Worm (Caenorhabditis elegans) whole organism, L4 larva: Measurements from ENCODE around the gene nlp-45.

ENCODE experiments used
- F26F4.8 ChIP-seq: fragments of 200-800 bp; sonication (Bioruptor generic); conservative IDR thresholded peaks from 2 replicates; pipeline ENCODE4 v1.3.6; 2022; ENCODE audit warnings: missing genetic modification characterization, missing compliant biosample characterization
- F37D6.2 ChIP-seq: sonication (generic microtip); optimal IDR thresholded peaks from 2 replicates; lab custom pipeline; 2016; ENCODE audit warnings: mild to moderate bottlenecking, missing genetic modification characterization, missing compliant biosample characterization
- F44E2.7 ChIP-seq: fragments of 200-800 bp; sonication (Bioruptor generic); IDR thresholded peaks from 2 replicates; pipeline ENCODE4 v2.1.2; 2022; ENCODE audit warnings: missing genetic modification characterization, missing compliant biosample characterization
- T20F7.1 ChIP-seq: fragments of 200-800 bp; sonication (Bioruptor generic); optimal IDR thresholded peaks from 2 replicates; lab custom pipeline; 2018; ENCODE audit warnings: mild to moderate bottlenecking, missing genetic modification characterization, missing compliant biosample characterization
- T26A8.4 ChIP-seq: fragments of 200-800 bp; sonication (Bioruptor generic); IDR thresholded peaks from 2 replicates; pipeline ENCODE4 v1.3.6; 2022; ENCODE audit warnings: missing genetic modification characterization, missing compliant biosample characterization
- Y48G9A.11 ChIP-seq: fragments of 200-800 bp; sonication (Bioruptor generic); IDR thresholded peaks from 2 replicates; pipeline ENCODE4 v1.3.6; 2022; ENCODE audit warnings: missing genetic modification reagents, missing genetic modification characterization, missing compliant biosample characterization
- Y5F2A.4 ChIP-seq: fragments of 200-800 bp; sonication (Bioruptor generic); optimal IDR thresholded peaks from 2 replicates; lab custom pipeline; 2018; ENCODE audit warnings: mild to moderate bottlenecking, missing genetic modification characterization, missing compliant biosample characterization
- aha-1 ChIP-seq: fragments of 150-350 bp; peaks from one replicate; lab custom pipeline; 2014; ENCODE audit warnings: missing biosample characterization, missing genetic modification characterization
- attf-4 ChIP-seq: sonication (generic microtip); optimal IDR thresholded peaks from 3 replicates; lab custom pipeline; 2017; ENCODE audit warnings: missing biosample characterization, missing genetic modification characterization
- ceh-20 ChIP-seq: fragments of 200-800 bp; sonication (Bioruptor generic); IDR thresholded peaks from 2 replicates; pipeline ENCODE4 v1.3.6; 2022; ENCODE audit warnings: missing genetic modification reagents, missing genetic modification characterization, missing compliant biosample characterization
- ceh-44 ChIP-seq: fragments of 200-800 bp; sonication (Bioruptor generic); IDR thresholded peaks from 2 replicates; pipeline ENCODE4 v1.3.6; 2022; ENCODE audit warnings: missing genetic modification reagents, missing genetic modification characterization, missing compliant biosample characterization
- ces-1 ChIP-seq: fragments of 150-350 bp; sonication (generic microtip); optimal IDR thresholded peaks from 4 replicates; lab custom pipeline; 2014; ENCODE audit warnings: missing biosample characterization, missing genetic modification reagents, missing genetic modification characterization
- ctbp-1 ChIP-seq: fragments of 200-800 bp; sonication (Bioruptor generic); IDR thresholded peaks from 2 replicates; pipeline ENCODE4 v1.3.6; 2022; ENCODE audit warnings: missing genetic modification reagents, missing genetic modification characterization, missing compliant biosample characterization
- daf-12 ChIP-seq: fragments of 150-350 bp; optimal IDR thresholded peaks from 2 replicates; lab custom pipeline; 2014; ENCODE audit warnings: missing biosample characterization, missing genetic modification reagents, missing genetic modification characterization
- daf-16 ChIP-seq, 3 experiments: sonication (generic microtip); optimal IDR thresholded peaks; 2 replicates each; lab custom pipeline; 2016 to 2017; ENCODE audit warnings: missing genetic modification characterization in 3 of 3, missing genetic modification reagents in 3 of 3, mild to moderate bottlenecking in 2 of 3, missing compliant biosample characterization in 2 of 3, missing biosample characterization in 1 of 3, moderate library complexity in 1 of 3
- daf-8 ChIP-seq: fragments of 200-800 bp; sonication (Bioruptor generic); IDR thresholded peaks from 2 replicates; pipeline ENCODE4 v1.3.6; 2022; ENCODE audit warnings: missing genetic modification characterization, missing compliant biosample characterization
- dmd-6 ChIP-seq: fragments of 200-800 bp; sonication (Bioruptor generic); IDR thresholded peaks from 2 replicates; pipeline ENCODE4 v1.3.6; 2022; ENCODE audit warnings: missing genetic modification reagents, missing genetic modification characterization, missing compliant biosample characterization
- dmd-9 ChIP-seq: fragments of 200-800 bp; sonication (Bioruptor generic); IDR thresholded peaks from 2 replicates; pipeline ENCODE4 v1.3.6; 2022; ENCODE audit warnings: missing genetic modification reagents, missing genetic modification characterization, missing compliant biosample characterization
- dpl-1 ChIP-seq: fragments of 150-350 bp; optimal IDR thresholded peaks from 2 replicates; lab custom pipeline; 2014; ENCODE audit warnings: missing biosample characterization, missing genetic modification reagents, missing genetic modification characterization
- dve-1 ChIP-seq: sonication (generic microtip); optimal IDR thresholded peaks from 2 replicates; lab custom pipeline; 2017; ENCODE audit warnings: antibody characterized with exemption, mild to moderate bottlenecking, missing genetic modification characterization, missing compliant biosample characterization; ENCODE audit not compliant: insufficient read depth
- fos-1 ChIP-seq: fragments of 150-350 bp; optimal IDR thresholded peaks from 2 replicates; lab custom pipeline; 2014; ENCODE audit warnings: missing biosample characterization, missing genetic modification characterization
- hif-1 ChIP-seq, 2 experiments: sonication (generic microtip); optimal IDR thresholded peaks; 2 replicates each; lab custom pipeline; 2016 to 2017; ENCODE audit warnings: missing compliant biosample characterization in 2 of 2, missing genetic modification characterization in 2 of 2, missing genetic modification reagents in 2 of 2, missing genotype in 2 of 2, mild to moderate bottlenecking in 1 of 2
- hlh-11 ChIP-seq: fragments of 200-800 bp; sonication (Bioruptor generic); optimal IDR thresholded peaks from 2 replicates; lab custom pipeline; 2018; ENCODE audit warnings: mild to moderate bottlenecking, missing genetic modification characterization, missing compliant biosample characterization
- hlh-30 ChIP-seq: sonication (generic microtip); optimal IDR thresholded peaks from 2 replicates; lab custom pipeline; 2017; ENCODE audit warnings: antibody characterized with exemption, mild to moderate bottlenecking, missing genetic modification characterization, missing compliant biosample characterization; ENCODE audit not compliant: insufficient read depth
- hmg-1.1 ChIP-seq: fragments of 200-800 bp; sonication (Bioruptor generic); IDR thresholded peaks from 2 replicates; pipeline ENCODE4 v1.3.6; 2022; ENCODE audit warnings: missing genetic modification reagents, missing genetic modification characterization, missing compliant biosample characterization
- jun-1 ChIP-seq: fragments of 150-350 bp; optimal IDR thresholded peaks from 2 replicates; lab custom pipeline; 2014; ENCODE audit warnings: missing biosample characterization, missing genetic modification reagents, missing genetic modification characterization
- lim-7 ChIP-seq: fragments of 200-800 bp; sonication (Bioruptor generic); IDR thresholded peaks from 2 replicates; pipeline ENCODE4 v1.3.6; 2022; ENCODE audit warnings: missing genetic modification characterization, missing compliant biosample characterization
- lin-15B ChIP-seq: fragments of 150-350 bp; sonication (generic microtip); optimal IDR thresholded peaks from 3 replicates; lab custom pipeline; 2014; ENCODE audit warnings: missing biosample characterization, missing genetic modification characterization
- madf-5 ChIP-seq, 2 experiments: fragments of 200-800 bp; sonication (Bioruptor generic); IDR thresholded peaks; 2 replicates each; pipeline ENCODE4 v1.3.6; 2022; ENCODE audit warnings: missing compliant biosample characterization in 2 of 2, missing genetic modification characterization in 2 of 2
- madf-9 ChIP-seq: fragments of 200-800 bp; sonication (Bioruptor generic); conservative IDR thresholded peaks from 2 replicates; pipeline ENCODE4 v1.3.6; 2022; ENCODE audit warnings: missing genetic modification reagents, missing genetic modification characterization, missing compliant biosample characterization
- mdl-1 ChIP-seq, 2 experiments: fragments of 150-350 bp in 1 of 2; sonication (generic microtip) in 1 of 2; optimal IDR thresholded peaks; 2 replicates each; lab custom pipeline; 2014 to 2017; ENCODE audit warnings: missing biosample characterization in 2 of 2, missing genetic modification characterization in 2 of 2
- mes-2 ChIP-seq: sonication (generic microtip); optimal IDR thresholded peaks from 2 replicates; lab custom pipeline; 2016; ENCODE audit warnings: missing genotype, mild to moderate bottlenecking, missing genetic modification characterization, missing compliant biosample characterization; ENCODE audit not compliant: poor library complexity, severe bottlenecking
- mxl-2 ChIP-seq: fragments of 200-800 bp; sonication (Bioruptor generic); conservative IDR thresholded peaks from 2 replicates; pipeline ENCODE4 v1.3.6; 2022; ENCODE audit warnings: missing genetic modification reagents, missing genetic modification characterization, missing compliant biosample characterization
- mxl-3 ChIP-seq: fragments of 200-800 bp; sonication (Bioruptor generic); optimal IDR thresholded peaks from 2 replicates; lab custom pipeline; 2018; ENCODE audit warnings: mild to moderate bottlenecking, missing genetic modification characterization, missing compliant biosample characterization
- nhr-111 ChIP-seq: fragments of 200-800 bp; sonication (Bioruptor generic); optimal IDR thresholded peaks from 2 replicates; lab custom pipeline; 2018; ENCODE audit warnings: mild to moderate bottlenecking, missing genetic modification characterization, missing compliant biosample characterization
- nhr-48 ChIP-seq: sonication (generic microtip); optimal IDR thresholded peaks from 2 replicates; lab custom pipeline; 2016; ENCODE audit warnings: mild to moderate bottlenecking, missing genetic modification characterization, missing compliant biosample characterization
- nhr-6 ChIP-seq: fragments of 150-350 bp; optimal IDR thresholded peaks from 2 replicates; lab custom pipeline; 2014; ENCODE audit warnings: missing biosample characterization, missing genetic modification characterization
- set-16 ChIP-seq: fragments of 200-800 bp; sonication (Bioruptor generic); IDR thresholded peaks from 2 replicates; pipeline ENCODE4 v1.3.6; 2022; ENCODE audit warnings: missing genetic modification reagents, missing genetic modification characterization, missing compliant biosample characterization
- skn-1 ChIP-seq: fragments of 150-350 bp; optimal IDR thresholded peaks from 2 replicates; lab custom pipeline; 2014; ENCODE audit warnings: missing biosample characterization, missing genetic modification characterization
- snpc-4 ChIP-seq: fragments of 150-350 bp; optimal IDR thresholded peaks from 2 replicates; lab custom pipeline; 2014; ENCODE audit warnings: missing biosample characterization, missing genetic modification characterization
- spr-1 ChIP-seq: sonication (generic microtip); optimal IDR thresholded peaks from 2 replicates; lab custom pipeline; 2016; ENCODE audit warnings: mild to moderate bottlenecking, missing genetic modification characterization, missing compliant biosample characterization
- spr-3 ChIP-seq: fragments of 200-800 bp; sonication (Bioruptor generic); optimal IDR thresholded peaks from 2 replicates; lab custom pipeline; 2018; ENCODE audit warnings: mild to moderate bottlenecking, missing genetic modification characterization, missing compliant biosample characterization
- tra-1 ChIP-seq: fragments of 200-800 bp; sonication (Bioruptor generic); IDR thresholded peaks from 2 replicates; pipeline ENCODE4 v1.3.6; 2022; ENCODE audit warnings: missing genetic modification reagents, missing genetic modification characterization, missing compliant biosample characterization
- unc-39 ChIP-seq: sonication (generic microtip); optimal IDR thresholded peaks from 2 replicates; lab custom pipeline; 2017; ENCODE audit warnings: missing biosample characterization, missing genetic modification characterization
- unc-62 ChIP-seq, 3 experiments: fragments of 150-350 bp in 1 of 3; sonication (generic microtip); optimal IDR thresholded peaks in 2 of 3; peaks in 1 of 3; 1 replicate in 1 of 3; 2 replicates in 2 of 3; lab custom pipeline; 2014 to 2017; ENCODE audit warnings: missing biosample characterization in 3 of 3, missing genetic modification characterization in 3 of 3, missing genetic modification reagents in 3 of 3, missing genotype in 1 of 3
- zfp-3 ChIP-seq: fragments of 200-800 bp; sonication (Bioruptor generic); conservative IDR thresholded peaks from 2 replicates; pipeline ENCODE4 v1.3.6; 2022; ENCODE audit warnings: missing genetic modification reagents, missing genetic modification characterization, missing compliant biosample characterization
- zip-2 ChIP-seq: fragments of 150-350 bp; optimal IDR thresholded peaks from 2 replicates; lab custom pipeline; 2014; ENCODE audit warnings: missing biosample characterization, missing genetic modification characterization
- ztf-7 ChIP-seq: fragments of 150-350 bp; optimal IDR thresholded peaks from 2 replicates; lab custom pipeline; 2014; ENCODE audit warnings: missing biosample characterization, missing genetic modification characterization

The nlp-45 gene

ce11 chrX:2321758-2322157, 16.4 kb downstream of the nlp-45 start:
- TF ChIP-seq zip-2 (tag; lab: Kevin White, UChicago) = no peak
- no peak for TF ChIP-seq madf-9 (GFP tag; lab: Robert Waterston, UW)
- TF ChIP-seq zfp-3 (GFP tag; lab: Robert Waterston, UW) = no peak
- no peak for TF ChIP-seq Y48G9A.11
- TF ChIP-seq tra-1 (GFP tag; lab: Robert Waterston, UW) = 0 out of 2 replicates have a peak, but pooled peaks have one; percentile 41
- TF ChIP-seq F37D6.2 (tag; lab: Kevin White, UChicago) = no peak
- TF ChIP-seq fos-1 (tag; lab: Kevin White, UChicago) = no peak
- TF ChIP-seq T20F7.1 = no peak
- TF ChIP-seq dmd-9 (GFP tag; lab: Robert Waterston, UW) = 0 out of 2 replicates have a peak, but pooled peaks have one; percentile 21
- no peak for TF ChIP-seq attf-4
- no peak for TF ChIP-seq lin-15B (tag; lab: Kevin White, UChicago)
- TF ChIP-seq hif-1 (tag; optimal IDR thresholded peaks at IDR 0.05; lab: Kevin White, UChicago) = peak in 1 of 2 experiments; percentile 34
- TF ChIP-seq mxl-3 = peak; percentile 84
- TF ChIP-seq ces-1 (GFP tag; lab: Kevin White, UChicago) = no peak
- no peak for TF ChIP-seq skn-1 (tag; lab: Kevin White, UChicago)
- no peak for TF ChIP-seq ceh-44 (GFP tag; lab: Robert Waterston, UW)
- TF ChIP-seq lim-7 (GFP tag; lab: Robert Waterston, UW) = no peak
- TF ChIP-seq ctbp-1 (GFP tag; lab: Robert Waterston, UW) = 0 out of 2 replicates have a peak, but pooled peaks have one; percentile 13
- peak; percentile 51 for TF ChIP-seq aha-1 (tag; lab: Kevin White, UChicago)
- TF ChIP-seq Y5F2A.4 (GFP tag; lab: Kevin White, UChicago) = no peak
- 0 out of 2 replicates have a peak, but pooled peaks have one; percentile 49 for TF ChIP-seq ceh-20
- no peak for TF ChIP-seq dve-1 (tag; lab: Kevin White, UChicago)
- peak; percentile 47 for TF ChIP-seq hmg-1.1 (GFP tag; lab: Robert Waterston, UW)
- no peak for TF ChIP-seq T26A8.4 (GFP tag; lab: Robert Waterston, UW)
- no peak for TF ChIP-seq spr-3 (GFP tag; lab: Kevin White, UChicago)
- no peak for TF ChIP-seq nhr-48 (tag; lab: Kevin White, UChicago)
- peak in 1 of 2 experiments; percentile 35 for TF ChIP-seq mdl-1 (tag; optimal IDR thresholded peaks at IDR 0.05; lab: Kevin White, UChicago)
- peak; percentile 67 for TF ChIP-seq hlh-11 (tag; lab: Kevin White, UChicago)
- TF ChIP-seq nhr-6 = no peak
- TF ChIP-seq snpc-4 (tag; lab: Kevin White, UChicago) = no peak
- no peak for TF ChIP-seq spr-1 (tag; lab: Kevin White, UChicago)
- peak; percentile 59 for TF ChIP-seq set-16 (GFP tag; lab: Robert Waterston, UW)
- no peak for TF ChIP-seq daf-8
- peak; percentile 42; the same call in 1 of the 2 replicates for TF ChIP-seq dmd-6 (GFP tag; lab: Robert Waterston, UW)
- no peak for TF ChIP-seq dpl-1 (GFP tag; lab: Kevin White, UChicago)
- no peak for TF ChIP-seq F26F4.8
- no peak for TF ChIP-seq unc-39 (tag; lab: Kevin White, UChicago)
- TF ChIP-seq daf-16 (GFP tag; optimal IDR thresholded peaks at IDR 0.05; lab: Kevin White, UChicago) = peak in 1 of 2 experiments; percentile 7
- TF ChIP-seq daf-16 (tag; optimal IDR thresholded peaks at IDR 0.05; lab: Kevin White, UChicago) = no peak
- no peak for TF ChIP-seq madf-5 (GFP tag; IDR thresholded peaks at IDR 0.05; lab: Robert Waterston, UW)
- no peak for TF ChIP-seq jun-1 (tag; lab: Kevin White, UChicago)
- peak; percentile 49 for TF ChIP-seq hlh-30
- TF ChIP-seq nhr-111 (GFP tag; lab: Kevin White, UChicago) = no peak
- TF ChIP-seq ztf-7 (tag; lab: Kevin White, UChicago) = no peak
- no peak for TF ChIP-seq mxl-2 (GFP tag; lab: Robert Waterston, UW)
- peak; percentile 11 for TF ChIP-seq mes-2 (tag; lab: Kevin White, UChicago)
- peak in 1 of 2 experiments; percentile 24 for TF ChIP-seq unc-62 (GFP tag; optimal IDR thresholded peaks at IDR 0.05 in 1 of 2; lab: Kevin White, UChicago)
- TF ChIP-seq unc-62 (tag; optimal IDR thresholded peaks at IDR 0.05; lab: Kevin White, UChicago) = no peak
- no peak for TF ChIP-seq F44E2.7
- no peak for TF ChIP-seq daf-12 (tag; lab: Kevin White, UChicago)
- TF ChIP-seq, all 104 proteins: peak for 16
